Worm (Caenorhabditis elegans) whole organism, young adult: Measurements from ENCODE around the gene Y105C5B.15.
A peak's percentile ranks its signal among the peaks of the same experiment; 100 is the strongest.

Experiments
- B0019.2 ChIP-seq: fragments of 200-800 bp; sonication (Bioruptor generic); conservative IDR thresholded peaks from 2 replicates; pipeline ENCODE4 v1.3.6; 2022; ENCODE audit warnings: missing genetic modification reagents, missing genetic modification characterization, missing compliant biosample characterization
- B0261.1 ChIP-seq: sonication (generic microtip); optimal IDR thresholded peaks from 2 replicates; lab custom pipeline; 2016; ENCODE audit warnings: mild to moderate bottlenecking, missing genetic modification characterization, moderate library complexity, missing compliant biosample characterization
- B0336.3 ChIP-seq: fragments of 200-800 bp; sonication (Bioruptor generic); IDR thresholded peaks from 2 replicates; pipeline ENCODE4 v1.3.6; 2022; ENCODE audit warnings: missing genetic modification characterization, missing compliant biosample characterization
- D2030.7 ChIP-seq: fragments of 200-800 bp; sonication (Bioruptor generic); IDR thresholded peaks from 2 replicates; pipeline ENCODE4 v1.3.6; 2022; ENCODE audit warnings: missing genetic modification reagents, missing genetic modification characterization, missing compliant biosample characterization
- F55B11.4 ChIP-seq: sonication (generic microtip); optimal IDR thresholded peaks from 2 replicates; lab custom pipeline; 2016; ENCODE audit warnings: missing compliant biosample characterization, missing genetic modification characterization, borderline replicate concordance; ENCODE audit not compliant: insufficient read depth
- K11D2.4 ChIP-seq: fragments of 200-800 bp; sonication (Bioruptor generic); IDR thresholded peaks from 2 replicates; pipeline ENCODE4 v1.3.6; 2022; ENCODE audit warnings: missing genetic modification reagents, missing genetic modification characterization, missing compliant biosample characterization
- Y53F4B.3 ChIP-seq: fragments of 200-800 bp; sonication (Bioruptor generic); IDR thresholded peaks from 2 replicates; pipeline ENCODE4 v1.3.6; 2022; ENCODE audit warnings: missing genetic modification reagents, missing genetic modification characterization, missing compliant biosample characterization
- aptf-3 ChIP-seq: fragments of 200-800 bp; sonication (Bioruptor generic); IDR thresholded peaks from 2 replicates; pipeline ENCODE4 v1.3.6; 2022; ENCODE audit warnings: missing genetic modification characterization, missing compliant biosample characterization
- athp-1 ChIP-seq: sonication (generic microtip); optimal IDR thresholded peaks from 2 replicates; lab custom pipeline; 2017; ENCODE audit warnings: mild to moderate bottlenecking, missing genetic modification characterization, missing compliant biosample characterization
- ceh-100 ChIP-seq: fragments of 200-800 bp; sonication (Bioruptor generic); IDR thresholded peaks from 2 replicates; pipeline ENCODE4 v1.3.6; 2022; ENCODE audit warnings: missing genetic modification reagents, missing genetic modification characterization, missing compliant biosample characterization
- ceh-40 ChIP-seq: fragments of 200-800 bp; sonication (Bioruptor generic); IDR thresholded peaks from 2 replicates; pipeline ENCODE4 v1.3.6; 2022; ENCODE audit warnings: missing genetic modification characterization, missing compliant biosample characterization
- ceh-79 ChIP-seq: sonication (generic microtip); optimal IDR thresholded peaks from 2 replicates; lab custom pipeline; 2017; ENCODE audit warnings: mild to moderate bottlenecking, missing genetic modification characterization, missing compliant biosample characterization
- die-1 ChIP-seq: sonication (generic microtip); optimal IDR thresholded peaks from 2 replicates; lab custom pipeline; 2016; ENCODE audit warnings: missing genotype, mild to moderate bottlenecking, missing genetic modification characterization, missing compliant biosample characterization
- ekl-4 ChIP-seq: fragments of 200-800 bp; sonication (Bioruptor generic); IDR thresholded peaks from 2 replicates; pipeline ENCODE4 v1.3.6; 2022; ENCODE audit warnings: missing genetic modification reagents, missing genetic modification characterization, missing compliant biosample characterization
- hlh-12 ChIP-seq: sonication (generic microtip); optimal IDR thresholded peaks from 2 replicates; lab custom pipeline; 2016; ENCODE audit warnings: missing genetic modification characterization, missing compliant biosample characterization
- hrde-1 ChIP-seq: sonication (generic microtip); optimal IDR thresholded peaks from 2 replicates; lab custom pipeline; 2016; ENCODE audit warnings: missing genetic modification characterization, mild to moderate bottlenecking, missing compliant biosample characterization, moderate library complexity, missing genotype, missing genetic modification reagents, borderline replicate concordance
- lag-1 ChIP-seq: fragments of 200-800 bp; sonication (Bioruptor generic); IDR thresholded peaks from 2 replicates; pipeline ENCODE4 v1.3.6; 2022; ENCODE audit warnings: missing genetic modification reagents, missing genetic modification characterization, missing compliant biosample characterization
- let-526 ChIP-seq: fragments of 200-800 bp; sonication (Bioruptor generic); IDR thresholded peaks from 2 replicates; pipeline ENCODE4 v1.3.6; 2022; ENCODE audit warnings: missing genetic modification reagents, missing genetic modification characterization, missing compliant biosample characterization
- lin-35 ChIP-seq, 3 experiments: fragments of 150-350 bp in 2 of 3; sonication (generic microtip) in 1 of 3; optimal IDR thresholded peaks; 2 replicates each; lab custom pipeline; 2014 to 2018; ENCODE audit warnings: missing biosample characterization in 3 of 3, missing genetic modification characterization in 3 of 3, missing genetic modification reagents in 3 of 3
- madf-10 ChIP-seq: sonication (generic microtip); optimal IDR thresholded peaks from 2 replicates; lab custom pipeline; 2016; ENCODE audit warnings: mild to moderate bottlenecking, missing genetic modification characterization, missing compliant biosample characterization
- nhr-27 ChIP-seq: fragments of 200-800 bp; sonication (Bioruptor generic); optimal IDR thresholded peaks from 2 replicates; lab custom pipeline; 2018; ENCODE audit warnings: mild to moderate bottlenecking, missing genetic modification characterization, moderate library complexity, missing compliant biosample characterization
- nhr-80 ChIP-seq: sonication (generic microtip); optimal IDR thresholded peaks from 2 replicates; lab custom pipeline; 2016; ENCODE audit warnings: missing genetic modification characterization, missing compliant biosample characterization
- pbrm-1 ChIP-seq: fragments of 200-800 bp; sonication (Bioruptor generic); IDR thresholded peaks from 2 replicates; pipeline ENCODE4 v1.3.6; 2022; ENCODE audit warnings: missing genetic modification reagents, missing genetic modification characterization, missing compliant biosample characterization
- rcor-1 ChIP-seq: fragments of 200-800 bp; sonication (Bioruptor generic); IDR thresholded peaks from 2 replicates; pipeline ENCODE4 v1.3.6; 2022; ENCODE audit warnings: missing genetic modification reagents, missing genetic modification characterization, missing compliant biosample characterization
- sea-2 ChIP-seq: fragments of 200-800 bp; sonication (Bioruptor generic); IDR thresholded peaks from 2 replicates; pipeline ENCODE4 v1.3.6; 2022; ENCODE audit warnings: missing genetic modification characterization, missing compliant biosample characterization
- snpc-3.4 ChIP-seq: sonication (generic microtip); optimal IDR thresholded peaks from 2 replicates; lab custom pipeline; 2017; ENCODE audit warnings: missing genetic modification characterization, mild to moderate bottlenecking, missing compliant biosample characterization, antibody characterized with exemption, moderate library complexity, missing genotype, missing genetic modification reagents
- snpc-4 ChIP-seq, 5 experiments: fragments of 150-350 bp in 1 of 5; sonication (generic microtip) in 4 of 5; optimal IDR thresholded peaks; 2 replicates each; lab custom pipeline; 2014 to 2018; ENCODE audit warnings: missing genetic modification characterization in 5 of 5, missing biosample characterization in 3 of 5, antibody characterized with exemption in 2 of 5, mild to moderate bottlenecking in 2 of 5, missing compliant biosample characterization in 2 of 5, missing genotype in 2 of 5, moderate library complexity in 2 of 5, missing genetic modification reagents in 1 of 5
- tlf-1 ChIP-seq: fragments of 200-800 bp; sonication (Bioruptor generic); optimal IDR thresholded peaks from 2 replicates; lab custom pipeline; 2018; ENCODE audit warnings: mild to moderate bottlenecking, missing genetic modification characterization, missing compliant biosample characterization
- zfh-2 ChIP-seq: fragments of 200-800 bp; sonication (Bioruptor generic); conservative IDR thresholded peaks from 2 replicates; pipeline ENCODE4 v1.3.6; 2022; ENCODE audit warnings: missing genetic modification reagents, missing genetic modification characterization, missing compliant biosample characterization
- zim-3 ChIP-seq: sonication (generic microtip); optimal IDR thresholded peaks from 2 replicates; lab custom pipeline; 2017; ENCODE audit warnings: mild to moderate bottlenecking, missing genetic modification characterization, moderate library complexity, missing compliant biosample characterization
- ztf-22 ChIP-seq: fragments of 200-800 bp; sonication (Bioruptor generic); optimal IDR thresholded peaks from 2 replicates; lab custom pipeline; 2018; ENCODE audit warnings: mild to moderate bottlenecking, missing genetic modification characterization, moderate library complexity, missing compliant biosample characterization

The Y105C5B.15 gene

ce11 chrIV:15951640-15952039, at the start of gene Y105C5B.15:
Y105C5B.15 (plus strand) TSS chrIV:15951936.
- TF ChIP-seq B0019.2 (no peak), nhr-80 (tag; lab: Kevin White, UChicago) (peak; percentile 54)
- TF ChIP-seq, all 124 proteins: peak for 1

- TF ChIP-seq madf-10 (tag; lab: Kevin White, UChicago) (no peak), snpc-4 (GFP tag; optimal IDR thresholded peaks at IDR 0.05; lab: Kevin White, UChicago) (no peak), snpc-4 (tag; optimal IDR thresholded peaks at IDR 0.05; lab: Kevin White, UChicago) (peak in 2 of 4 experiments; percentile 19 to 47)
These were observed 45.6 kb upstream of the Y105C5B.15 start, which contains the start of gene srv-15 for ce11 chrIV:15906059-15906632. srv-15 (plus strand) TSS chrIV:15906582.

ce11 chrIV:15908251-15908650, 43.5 kb upstream of the Y105C5B.15 start:
- TF ChIP-seq die-1 (no peak), Y53F4B.3 (no peak), zfh-2 (GFP tag; lab: Robert Waterston, UW) (no peak), pbrm-1 (GFP tag; lab: Robert Waterston, UW) (no peak), nhr-27 (tag; lab: Kevin White, UChicago) (no peak), ceh-79 (tag; lab: Kevin White, UChicago) (no peak), let-526 (GFP tag; lab: Robert Waterston, UW) (no peak), rcor-1 (no peak), B0336.3 (no peak), lag-1 (GFP tag; lab: Robert Waterston, UW) (no peak), D2030.7 (GFP tag; lab: Robert Waterston, UW) (no peak), ceh-100 (GFP tag; lab: Robert Waterston, UW) (no peak), K11D2.4 (GFP tag; lab: Robert Waterston, UW) (no peak), B0261.1 (tag; lab: Kevin White, UChicago) (no peak), aptf-3 (GFP tag; lab: Robert Waterston, UW) (no peak), sea-2 (no peak), hrde-1 (tag; lab: Kevin White, UChicago) (no peak), lin-35 (GFP tag; optimal IDR thresholded peaks at IDR 0.05; lab: Kevin White, UChicago) (no peak), ceh-40 (GFP tag; lab: Robert Waterston, UW) (no peak), snpc-3.4 (no peak)

- TF ChIP-seq snpc-4 (GFP tag; optimal IDR thresholded peaks at IDR 0.05; lab: Kevin White, UChicago) (no peak), snpc-4 (tag; optimal IDR thresholded peaks at IDR 0.05; lab: Kevin White, UChicago) (peak in 2 of 4 experiments; percentile 73 to 85), zim-3 (tag; lab: Kevin White, UChicago) (no peak)
These were observed 36.7 kb upstream of the Y105C5B.15 start for ce11 chrIV:15915061-15915460.

- no peak for TF ChIP-seq tlf-1 (GFP tag; lab: Kevin White, UChicago)
- TF ChIP-seq athp-1 (tag; lab: Kevin White, UChicago): no peak
- TF ChIP-seq let-526 (GFP tag; lab: Robert Waterston, UW): no peak
- no peak for TF ChIP-seq snpc-3.4
These were observed 28.7 kb upstream of the Y105C5B.15 start for ce11 chrIV:15923000-15923399.

- TF ChIP-seq ztf-22 (GFP tag; lab: Kevin White, UChicago) (no peak), hlh-12 (tag; lab: Kevin White, UChicago) (no peak), ekl-4 (GFP tag; lab: Robert Waterston, UW) (no peak), F55B11.4 (tag; lab: Kevin White, UChicago) (no peak)
These were observed 25.0 kb upstream of the Y105C5B.15 start, which contains the start of gene Y105C5B.8 for ce11 chrIV:15926746-15927145. Y105C5B.8 (minus strand) TSS chrIV:15926846.
